Fruit fly (Drosophila melanogaster) whole organism, embryonic: ENCODE results near the gene PGRP-LA.

Experiments
- CG11560 ChIP-seq: fragments of 200-800 bp; sonication (Bioruptor generic); IDR thresholded peaks from 3 replicates; pipeline ENCODE4 v1.3.6; 2022; ENCODE audit warnings: missing biosample characterization, missing genetic modification characterization
- CG11696 ChIP-seq: fragments of 200-800 bp; sonication (Bioruptor generic); IDR thresholded peaks from 2 replicates; pipeline ENCODE4 v1.3.6; 2022; ENCODE audit warnings: missing biosample characterization, missing genetic modification characterization
- CG12155 ChIP-seq: fragments of 200-800 bp; sonication (Bioruptor generic); optimal IDR thresholded peaks from 3 replicates; lab custom pipeline; 2016; ENCODE audit warnings: missing biosample characterization, missing genetic modification characterization
- CG12659 ChIP-seq: fragments of 200-800 bp; sonication (Bioruptor generic); optimal IDR thresholded peaks from 3 replicates; lab custom pipeline; 2017; ENCODE audit warnings: mild to moderate bottlenecking, missing biosample characterization, missing genetic modification reagents, missing genetic modification characterization
- CG13894 ChIP-seq: fragments of 200-800 bp; sonication (Bioruptor generic); optimal IDR thresholded peaks from 3 replicates; lab custom pipeline; 2018; ENCODE audit warnings: missing biosample characterization, mild to moderate bottlenecking, missing genetic modification characterization, moderate library complexity
- CG14050 ChIP-seq: fragments of 200-800 bp; sonication (Bioruptor generic); IDR thresholded peaks from 3 replicates; pipeline ENCODE4 v1.3.6; 2022; ENCODE audit warnings: missing biosample characterization, missing genetic modification characterization
- CG14441 ChIP-seq: fragments of 200-800 bp; sonication (Bioruptor generic); IDR thresholded peaks from 2 replicates; pipeline ENCODE4 v1.3.6; 2022; ENCODE audit warnings: missing biosample characterization, missing genetic modification characterization
- CG15696 ChIP-seq: fragments of 200-800 bp; sonication (Bioruptor generic); optimal IDR thresholded peaks from 2 replicates; lab custom pipeline; 2019; ENCODE audit warnings: missing biosample characterization, mild to moderate bottlenecking, missing genetic modification characterization, moderate library complexity
- CG1603 ChIP-seq: fragments of 200-800 bp; sonication (Bioruptor generic); optimal IDR thresholded peaks from 2 replicates; lab custom pipeline; 2019; ENCODE audit warnings: missing biosample characterization, mild to moderate bottlenecking, missing genetic modification characterization, moderate library complexity
- CG16813 ChIP-seq: fragments of 200-800 bp; sonication (Bioruptor generic); IDR thresholded peaks from 3 replicates; pipeline ENCODE4 v1.3.6; 2022; ENCODE audit warnings: missing biosample characterization, missing genetic modification characterization; ENCODE audit not compliant: partially characterized antibody
- CG17186 ChIP-seq: fragments of 200-800 bp; sonication (Bioruptor generic); optimal IDR thresholded peaks from 3 replicates; lab custom pipeline; 2017; ENCODE audit warnings: missing biosample characterization, missing genetic modification reagents, missing genetic modification characterization
- CG17612 ChIP-seq: fragments of 200-800 bp; sonication (Bioruptor generic); IDR thresholded peaks from 2 replicates; pipeline ENCODE4 v1.3.6; 2022; ENCODE audit warnings: missing biosample characterization, missing genetic modification characterization
- CG1832 ChIP-seq: fragments of 200-800 bp; sonication (Bioruptor generic); optimal IDR thresholded peaks from 2 replicates; lab custom pipeline; 2017; ENCODE audit warnings: missing biosample characterization, mild to moderate bottlenecking, missing genetic modification characterization, inconsistent platforms
- CG18476 ChIP-seq: fragments of 200-800 bp; sonication (Bioruptor generic); optimal IDR thresholded peaks from 2 replicates; lab custom pipeline; 2016; ENCODE audit warnings: missing biosample characterization, mild to moderate bottlenecking, missing genetic modification characterization
- CG18599 ChIP-seq: fragments of 200-800 bp; sonication (Bioruptor generic); optimal IDR thresholded peaks from 3 replicates; lab custom pipeline; 2017; ENCODE audit warnings: missing biosample characterization, missing genetic modification characterization, mild to moderate bottlenecking, moderate library complexity, missing genetic modification reagents
- CG2129 ChIP-seq: fragments of 200-800 bp; sonication (Bioruptor generic); IDR thresholded peaks from 2 replicates; pipeline ENCODE4 v1.3.6; 2022; ENCODE audit warnings: missing biosample characterization, missing genetic modification characterization; ENCODE audit not compliant: partially characterized antibody
- CG2712 ChIP-seq: fragments of 200-800 bp; optimal IDR thresholded peaks from 3 replicates; lab custom pipeline; 2019; ENCODE audit warnings: missing biosample characterization, mild to moderate bottlenecking, missing genetic modification characterization, moderate library complexity
- CG31365 ChIP-seq: fragments of 200-800 bp; sonication (Bioruptor generic); optimal IDR thresholded peaks from 2 replicates; lab custom pipeline; 2018; ENCODE audit warnings: missing biosample characterization, mild to moderate bottlenecking, missing genetic modification characterization
- CG34224 ChIP-seq: fragments of 200-800 bp; sonication (Bioruptor generic); IDR thresholded peaks from 3 replicates; pipeline ENCODE4 v1.3.6; 2022; ENCODE audit warnings: missing biosample characterization, missing genetic modification characterization; ENCODE audit not compliant: partially characterized antibody
- CG34376 ChIP-seq: fragments of 200-800 bp; sonication (Bioruptor generic); optimal IDR thresholded peaks from 2 replicates; lab custom pipeline; 2018; ENCODE audit warnings: missing biosample characterization, mild to moderate bottlenecking, missing genetic modification characterization
- CG3847 ChIP-seq: fragments of 200-800 bp; sonication (Bioruptor generic); IDR thresholded peaks from 2 replicates; pipeline ENCODE4 v1.3.6; 2022; ENCODE audit warnings: missing biosample characterization, missing genetic modification characterization
- CG3995 ChIP-seq: fragments of 200-800 bp; sonication (Bioruptor generic); optimal IDR thresholded peaks from 3 replicates; lab custom pipeline; 2016; ENCODE audit warnings: missing biosample characterization, missing genetic modification characterization
- CG6689 ChIP-seq: fragments of 200-800 bp; sonication (Bioruptor generic); IDR thresholded peaks from 2 replicates; pipeline ENCODE4 v1.3.6; 2022; ENCODE audit warnings: missing biosample characterization, missing genetic modification characterization
- CG7963 ChIP-seq: fragments of 200-800 bp; sonication (Bioruptor generic); IDR thresholded peaks from 3 replicates; pipeline ENCODE4 v1.3.6; 2022; ENCODE audit warnings: missing biosample characterization, missing genetic modification characterization; ENCODE audit not compliant: partially characterized antibody
- Dbx ChIP-seq: fragments of 200-800 bp; sonication (Bioruptor generic); IDR thresholded peaks from 3 replicates; pipeline ENCODE4 v1.3.6; 2022; ENCODE audit warnings: missing biosample characterization, missing genetic modification characterization
- Dip2 ChIP-seq: fragments of 200-800 bp; sonication (Bioruptor generic); IDR thresholded peaks from 2 replicates; pipeline ENCODE4 v1.3.6; 2022; ENCODE audit warnings: missing biosample characterization, missing genetic modification characterization
- Fer3 ChIP-seq: fragments of 200-800 bp; sonication (Bioruptor generic); optimal IDR thresholded peaks from 2 replicates; lab custom pipeline; 2018; ENCODE audit warnings: missing biosample characterization, mild to moderate bottlenecking, missing genetic modification characterization, moderate library complexity
- Gsc ChIP-seq: fragments of 200-800 bp; sonication (Bioruptor generic); IDR thresholded peaks from 2 replicates; pipeline ENCODE4 v1.3.6; 2022; ENCODE audit warnings: missing biosample characterization, missing genetic modification characterization
- HLH3B ChIP-seq: fragments of 200-800 bp; sonication (Bioruptor generic); IDR thresholded peaks from 2 replicates; pipeline ENCODE4 v1.3.6; 2022; ENCODE audit warnings: missing biosample characterization, missing genetic modification characterization
- HmgZ ChIP-seq: fragments of 200-800 bp; sonication (Bioruptor generic); optimal IDR thresholded peaks from 2 replicates; lab custom pipeline; 2018; ENCODE audit warnings: missing biosample characterization, mild to moderate bottlenecking, missing genetic modification characterization
- Myb ChIP-seq: fragments of 200-800 bp; sonication (Bioruptor generic); optimal IDR thresholded peaks from 2 replicates; lab custom pipeline; 2016; ENCODE audit warnings: missing biosample characterization, missing genetic modification characterization
- Pdp1 ChIP-seq, 2 experiments: fragments of 200-800 bp; sonication (Bioruptor generic); optimal IDR thresholded peaks; 3 replicates each; lab custom pipeline; 2016; ENCODE audit warnings: missing biosample characterization in 2 of 2, missing genetic modification characterization in 2 of 2, mild to moderate bottlenecking in 1 of 2, moderate library complexity in 1 of 2
- Scr ChIP-seq: fragments of 200-800 bp; sonication (Bioruptor generic); IDR thresholded peaks from 2 replicates; pipeline ENCODE4 v1.3.6; 2022; ENCODE audit warnings: missing biosample characterization, missing genetic modification characterization; ENCODE audit not compliant: partially characterized antibody
- Ssrp ChIP-seq: fragments of 200-800 bp; sonication (Bioruptor generic); optimal IDR thresholded peaks from 2 replicates; lab custom pipeline; 2018; ENCODE audit warnings: missing biosample characterization, mild to moderate bottlenecking, missing genetic modification characterization, moderate library complexity
- Tbp ChIP-seq: fragments of >200 bp; optimal IDR thresholded peaks from 2 replicates; lab custom pipeline; 2018; ENCODE audit warnings: missing biosample characterization, missing genetic modification characterization
- YL-1 ChIP-seq: fragments of 200-800 bp; sonication (Bioruptor generic); optimal IDR thresholded peaks from 3 replicates; lab custom pipeline; 2017; ENCODE audit warnings: missing biosample characterization, mild to moderate bottlenecking, missing genetic modification characterization
- ab ChIP-seq: fragments of 200-800 bp; sonication (Bioruptor generic); optimal IDR thresholded peaks from 2 replicates; lab custom pipeline; 2016; ENCODE audit warnings: missing biosample characterization, missing genetic modification characterization
- grau ChIP-seq: fragments of 200-800 bp; optimal IDR thresholded peaks from 3 replicates; lab custom pipeline; 2019; ENCODE audit warnings: missing biosample characterization, mild to moderate bottlenecking, missing genetic modification characterization, moderate library complexity
- gt ChIP-seq: fragments of 200-800 bp; sonication (Bioruptor generic); IDR thresholded peaks from 2 replicates; pipeline ENCODE4 v1.3.6; 2022; ENCODE audit warnings: missing biosample characterization, missing genetic modification characterization
- hb ChIP-seq: fragments of 200-800 bp; sonication (Bioruptor generic); IDR thresholded peaks from 3 replicates; pipeline ENCODE4 v1.3.6; 2022; ENCODE audit warnings: missing biosample characterization, missing genetic modification characterization; ENCODE audit not compliant: partially characterized antibody
- lilli ChIP-seq: fragments of 200-800 bp; sonication (Bioruptor generic); optimal IDR thresholded peaks from 3 replicates; lab custom pipeline; 2016; ENCODE audit warnings: missing biosample characterization, missing genetic modification characterization
- row ChIP-seq: fragments of 200-800 bp; sonication (Bioruptor generic); IDR thresholded peaks from 3 replicates; pipeline ENCODE4 v1.3.6; 2022; ENCODE audit warnings: missing biosample characterization, missing genetic modification characterization
- sens ChIP-seq: fragments of 200-800 bp; sonication (Bioruptor generic); peaks from one replicate; lab custom pipeline; 2016; ENCODE audit warnings: missing biosample characterization, missing genetic modification characterization
- slou ChIP-seq: fragments of 200-800 bp; sonication (Bioruptor generic); optimal IDR thresholded peaks from 3 replicates; lab custom pipeline; 2016; ENCODE audit warnings: missing biosample characterization, missing genetic modification characterization
- tgo ChIP-seq: fragments of 200-800 bp; sonication (Bioruptor generic); IDR thresholded peaks from 3 replicates; pipeline ENCODE4 v1.3.6; 2022; ENCODE audit warnings: missing biosample characterization, missing genetic modification characterization
- tna ChIP-seq: fragments of 200-800 bp; sonication (Bioruptor generic); IDR thresholded peaks from 2 replicates; pipeline ENCODE4 v1.3.6; 2022; ENCODE audit warnings: missing biosample characterization, missing genetic modification characterization; ENCODE audit not compliant: partially characterized antibody
- twi ChIP-seq: fragments of 200-800 bp; optimal IDR thresholded peaks from 2 replicates; lab custom pipeline; 2019; ENCODE audit warnings: missing biosample characterization, mild to moderate bottlenecking, missing genetic modification characterization, moderate library complexity
- unc-4 ChIP-seq: fragments of 200-800 bp; sonication (Bioruptor generic); IDR thresholded peaks from 2 replicates; pipeline ENCODE4 v1.3.6; 2022; ENCODE audit warnings: missing biosample characterization, missing genetic modification characterization; ENCODE audit not compliant: partially characterized antibody
- zen2 ChIP-seq: fragments of 200-800 bp; sonication (Bioruptor generic); IDR thresholded peaks from 3 replicates; pipeline ENCODE4 v1.3.6; 2022; ENCODE audit warnings: missing biosample characterization, missing genetic modification characterization; ENCODE audit not compliant: partially characterized antibody

The PGRP-LA gene

DNA sequence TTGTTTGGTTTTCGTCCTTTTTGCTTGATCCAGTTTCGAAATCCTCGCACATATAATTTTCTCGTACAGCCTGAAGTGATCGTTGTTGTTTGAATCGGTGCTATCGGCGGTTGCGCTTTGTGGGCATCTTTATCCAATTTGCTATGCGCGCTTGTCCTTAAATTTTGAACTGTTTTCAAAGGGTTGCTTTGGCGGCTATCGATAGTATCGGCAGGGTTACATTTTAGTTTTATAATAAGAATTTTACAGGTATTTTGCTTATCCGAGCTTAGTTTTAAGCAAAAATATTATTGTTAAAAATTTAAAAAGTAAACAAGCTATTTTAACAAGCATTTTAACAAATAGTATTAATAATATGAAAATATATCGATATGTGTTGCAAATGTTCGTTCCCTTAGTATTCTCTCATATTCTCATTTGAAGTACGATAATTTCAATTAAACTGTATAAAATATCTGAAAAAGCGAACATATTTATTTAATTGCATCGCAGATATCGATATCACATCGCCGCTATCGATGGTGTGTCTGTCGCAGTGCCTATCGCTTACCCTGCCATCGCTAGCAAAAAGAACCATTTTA, 32.8 kb downstream of the PGRP-LA start, which contains the start of the genes Klp67A and CG4452 (continued):
- TF ChIP-seq CG13894 = peak; percentile 32
- no peak for TF ChIP-seq HLH3B
- peak; percentile 74 for TF ChIP-seq CG2712 (tag; lab: Kevin White, UChicago)
- TF ChIP-seq CG14050 = 0 out of 3 replicates have a peak, but pooled peaks have one; percentile 9
- TF ChIP-seq Dip2 (GFP tag; lab: Robert Waterston, UW) = no peak
- peak; percentile 51 for TF ChIP-seq grau (tag; lab: Kevin White, UChicago)
- TF ChIP-seq CG17186 = peak; percentile 55
- peak; percentile 39 for TF ChIP-seq YL-1 (GFP tag; lab: Kevin White, UChicago)
- TF ChIP-seq CG17612 = no peak
- peak; percentile 81 for TF ChIP-seq sens
- no peak for TF ChIP-seq CG11696 (GFP tag; lab: Robert Waterston, UW)
- peak; percentile 86; the same call in 2 of the 3 replicates for TF ChIP-seq zen2
- TF ChIP-seq CG7963 (GFP tag; lab: Robert Waterston, UW) = peak; percentile 78
- TF ChIP-seq Pdp1 (GFP tag; optimal IDR thresholded peaks at IDR 0.05; lab: Kevin White, UChicago) = peak in 1 of 2 experiments; percentile 21
- peak; percentile 5 for TF ChIP-seq CG34376 (GFP tag; lab: Kevin White, UChicago)
- TF ChIP-seq hb = peak; percentile 92; the same call in 2 of the 3 replicates
- TF ChIP-seq Tbp (GFP tag; lab: Kevin White, UChicago) = no peak
- peak; percentile 21; the same call in 1 of the 3 replicates for TF ChIP-seq tgo (GFP tag; lab: Robert Waterston, UW)
- TF ChIP-seq HmgZ (tag; lab: Kevin White, UChicago) = peak; percentile 20
- peak; percentile 5 for TF ChIP-seq Fer3 (tag; lab: Kevin White, UChicago)
- TF ChIP-seq Myb = peak; percentile 61
- TF ChIP-seq Ssrp (tag; lab: Kevin White, UChicago) = peak; percentile 32
- peak; percentile 71; the same call in 1 of the 2 replicates for TF ChIP-seq tna (GFP tag; lab: Robert Waterston, UW)
- TF ChIP-seq Gsc (GFP tag; lab: Robert Waterston, UW) = no peak
- TF ChIP-seq CG31365 = no peak
- TF ChIP-seq gt = no peak
- peak; percentile 72 for TF ChIP-seq row (GFP tag; lab: Robert Waterston, UW)
- no peak for TF ChIP-seq CG11560 (tag; lab: Robert Waterston, UW)
- TF ChIP-seq CG3995 (GFP tag; lab: Kevin White, UChicago) = peak; percentile 85
- peak; percentile 58 for TF ChIP-seq lilli (GFP tag; lab: Kevin White, UChicago)
- TF ChIP-seq CG12155 (GFP tag; lab: Kevin White, UChicago) = peak; percentile 53
- TF ChIP-seq CG16813 (GFP tag; lab: Robert Waterston, UW) = peak; percentile 95
- TF ChIP-seq CG1603 = peak; percentile 20
- no peak for TF ChIP-seq CG1832 (GFP tag; lab: Kevin White, UChicago)
- peak; percentile 45 for TF ChIP-seq CG18599 (GFP tag; lab: Kevin White, UChicago)
- TF ChIP-seq ab (GFP tag; lab: Kevin White, UChicago) = no peak
- peak; percentile 79 for TF ChIP-seq CG12659 (GFP tag; lab: Kevin White, UChicago)
- peak; percentile 95 for TF ChIP-seq CG2129 (GFP tag; lab: Robert Waterston, UW)
- TF ChIP-seq Scr (GFP tag; lab: Robert Waterston, UW) = peak; percentile 97
- peak; percentile 25; the same call in 1 of the 2 replicates for TF ChIP-seq CG6689
- TF ChIP-seq slou (GFP tag; lab: Kevin White, UChicago) = no peak
- peak; percentile 39; the same call in 1 of the 2 replicates for TF ChIP-seq CG3847 (GFP tag; lab: Robert Waterston, UW)
- 0 out of 2 replicates have a peak, but pooled peaks have one; percentile 13 for TF ChIP-seq CG14441 (GFP tag; lab: Robert Waterston, UW)
- TF ChIP-seq unc-4 (GFP tag; lab: Robert Waterston, UW) = peak; percentile 93
- peak; percentile 37 for TF ChIP-seq CG18476 (GFP tag; lab: Kevin White, UChicago)
- TF ChIP-seq Dbx (GFP tag; lab: Robert Waterston, UW) = 0 out of 3 replicates have a peak, but pooled peaks have one; percentile 27
- TF ChIP-seq CG15696 (tag; lab: Kevin White, UChicago) = peak; percentile 37
- TF ChIP-seq twi (tag; lab: Kevin White, UChicago) = peak; percentile 52
- TF ChIP-seq CG34224 (GFP tag; lab: Robert Waterston, UW) = peak; percentile 89
